Fruit fly (Drosophila melanogaster): ENCODE results near the gene CG31213.

DNA sequence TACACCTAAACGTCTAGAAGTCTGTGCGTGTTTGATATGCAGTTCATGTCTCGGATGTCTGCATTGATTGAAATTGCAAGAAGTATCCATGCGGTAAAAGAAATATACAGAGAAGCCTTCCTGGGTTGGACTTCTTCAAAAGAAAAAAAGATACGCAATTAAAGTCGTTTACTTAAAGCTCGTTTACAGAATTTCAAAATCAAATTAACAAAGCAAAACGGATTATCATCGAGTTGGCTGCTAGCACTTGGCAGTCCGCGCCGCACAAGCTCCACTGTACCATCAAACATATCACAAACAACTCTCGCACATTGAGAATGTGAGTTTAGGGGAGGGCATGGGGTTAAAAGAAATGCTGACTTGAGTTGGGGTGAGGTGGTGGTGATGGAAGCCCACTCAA lies 25.7 kb downstream of the CG31213 start:
- TF ChIP-seq Sin3A (optimal IDR thresholded peaks at IDR 0.05) (no peak), ttk (optimal IDR thresholded peaks at IDR 0.05) (no peak), Myc (optimal IDR thresholded peaks at IDR 0.05) (no peak), insv (optimal IDR thresholded peaks at IDR 0.05) (no peak), psq (optimal IDR thresholded peaks at IDR 0.05) (no peak)
